Fruit fly (Drosophila melanogaster) whole organism, embryonic: ENCODE data around the gene Rrp45.

Experiments
- Adf1 ChIP-seq: fragments of 200-800 bp; sonication (Bioruptor generic); IDR thresholded peaks from 2 replicates; pipeline ENCODE4 v1.3.6; 2022; ENCODE audit warnings: missing biosample characterization, missing genetic modification characterization
- Atf6 ChIP-seq: fragments of 200-800 bp; sonication (Bioruptor generic); IDR thresholded peaks from 2 replicates; pipeline ENCODE4 v1.3.6; 2022; ENCODE audit warnings: missing biosample characterization, missing genetic modification characterization
- B-H2 ChIP-seq: fragments of 200-800 bp; sonication (Bioruptor generic); optimal IDR thresholded peaks from 2 replicates; lab custom pipeline; 2018; ENCODE audit warnings: missing biosample characterization, mild to moderate bottlenecking, missing genetic modification characterization
- CG11560 ChIP-seq: fragments of 200-800 bp; sonication (Bioruptor generic); IDR thresholded peaks from 3 replicates; pipeline ENCODE4 v1.3.6; 2022; ENCODE audit warnings: missing biosample characterization, missing genetic modification characterization
- CG12071 ChIP-seq: fragments of 200-800 bp; sonication (Bioruptor generic); optimal IDR thresholded peaks from 3 replicates; lab custom pipeline; 2018; ENCODE audit warnings: missing biosample characterization, mild to moderate bottlenecking, missing genetic modification characterization
- CG12769 ChIP-seq: fragments of 200-800 bp; sonication (Bioruptor generic); optimal IDR thresholded peaks from 2 replicates; lab custom pipeline; 2019; ENCODE audit warnings: missing biosample characterization, mild to moderate bottlenecking, missing genetic modification characterization, moderate library complexity
- CG13287 ChIP-seq: fragments of 200-800 bp; sonication (Bioruptor generic); IDR thresholded peaks from 2 replicates; pipeline ENCODE4 v1.3.6; 2022; ENCODE audit warnings: missing biosample characterization, missing genetic modification characterization; ENCODE audit not compliant: partially characterized antibody
- CG2889 ChIP-seq: fragments of 200-800 bp; sonication (Bioruptor generic); IDR thresholded peaks from 3 replicates; pipeline ENCODE4 v1.3.6; 2022; ENCODE audit warnings: missing biosample characterization, missing genetic modification characterization
- CG31441 ChIP-seq: fragments of 200-800 bp; sonication (Bioruptor generic); IDR thresholded peaks from 2 replicates; pipeline ENCODE4 v1.3.6; 2022; ENCODE audit warnings: missing biosample characterization, missing genetic modification characterization
- CG32772 ChIP-seq: fragments of 200-800 bp; sonication (Bioruptor generic); IDR thresholded peaks from 2 replicates; pipeline ENCODE4 v1.3.6; 2022; ENCODE audit warnings: missing biosample characterization, missing genetic modification characterization
- CG3995 ChIP-seq: fragments of 200-800 bp; sonication (Bioruptor generic); optimal IDR thresholded peaks from 3 replicates; lab custom pipeline; 2016; ENCODE audit warnings: missing biosample characterization, missing genetic modification characterization
- CG6254 ChIP-seq: fragments of 200-800 bp; sonication (Bioruptor generic); optimal IDR thresholded peaks from 3 replicates; lab custom pipeline; 2017; ENCODE audit warnings: mild to moderate bottlenecking, missing biosample characterization, missing genetic modification reagents, missing genetic modification characterization
- CG6689 ChIP-seq: fragments of 200-800 bp; sonication (Bioruptor generic); IDR thresholded peaks from 2 replicates; pipeline ENCODE4 v1.3.6; 2022; ENCODE audit warnings: missing biosample characterization, missing genetic modification characterization
- CG7745 ChIP-seq: fragments of 200-800 bp; sonication (Bioruptor generic); optimal IDR thresholded peaks from 2 replicates; lab custom pipeline; 2018; ENCODE audit warnings: missing biosample characterization, mild to moderate bottlenecking, missing genetic modification characterization, moderate library complexity
- CG8290 ChIP-seq, 3 experiments: fragments of 200-800 bp; sonication (Bioruptor generic); optimal IDR thresholded peaks; 2 replicates each; lab custom pipeline; 2016 to 2019; ENCODE audit warnings: missing biosample characterization in 3 of 3, missing genetic modification characterization in 3 of 3, mild to moderate bottlenecking in 2 of 3, moderate library complexity in 1 of 3
- CG8765 ChIP-seq: fragments of 200-800 bp; sonication (Bioruptor generic); IDR thresholded peaks from 2 replicates; pipeline ENCODE4 v1.3.6; 2022; ENCODE audit warnings: missing biosample characterization, missing genetic modification characterization
- CG9437 ChIP-seq: fragments of 200-800 bp; sonication (Bioruptor generic); optimal IDR thresholded peaks from 2 replicates; lab custom pipeline; 2018; ENCODE audit warnings: missing biosample characterization, mild to moderate bottlenecking, missing genetic modification characterization
- CTCF ChIP-seq: fragments of 200-800 bp; sonication (Bioruptor generic); optimal IDR thresholded peaks from 2 replicates; lab custom pipeline; 2017; ENCODE audit warnings: missing biosample characterization, mild to moderate bottlenecking, missing genetic modification characterization, moderate library complexity
- Doc3 ChIP-seq: fragments of 200-800 bp; sonication (Bioruptor generic); IDR thresholded peaks from 3 replicates; pipeline ENCODE4 v1.3.6; 2022; ENCODE audit warnings: missing biosample characterization, missing genetic modification characterization; ENCODE audit not compliant: partially characterized antibody
- ERR ChIP-seq: fragments of 200-800 bp; sonication (Bioruptor generic); optimal IDR thresholded peaks from 2 replicates; lab custom pipeline; 2016; ENCODE audit warnings: missing biosample characterization, missing genetic modification characterization
- HLH4C ChIP-seq: fragments of 200-800 bp; sonication (Bioruptor generic); IDR thresholded peaks from 3 replicates; pipeline ENCODE4 v1.3.6; 2022; ENCODE audit warnings: missing biosample characterization, missing genetic modification characterization; ENCODE audit not compliant: partially characterized antibody
- Hand ChIP-seq: fragments of 200-800 bp; sonication (Bioruptor generic); optimal IDR thresholded peaks from 2 replicates; lab custom pipeline; 2017; ENCODE audit warnings: mild to moderate bottlenecking, missing biosample characterization, missing genetic modification reagents, missing genetic modification characterization
- HmgD ChIP-seq: fragments of 200-800 bp; sonication (Bioruptor generic); optimal IDR thresholded peaks from 3 replicates; lab custom pipeline; 2016; ENCODE audit warnings: missing biosample characterization, missing genetic modification characterization
- Hmx ChIP-seq: fragments of 200-800 bp; sonication (Bioruptor generic); optimal IDR thresholded peaks from 2 replicates; lab custom pipeline; 2016; ENCODE audit warnings: missing biosample characterization, missing genetic modification characterization
- Hsf ChIP-seq: fragments of 200-800 bp; sonication (Bioruptor generic); optimal IDR thresholded peaks from 3 replicates; lab custom pipeline; 2016; ENCODE audit warnings: missing biosample characterization, missing genetic modification characterization
- Lhr ChIP-seq: fragments of 200-800 bp; sonication (Bioruptor generic); optimal IDR thresholded peaks from 3 replicates; lab custom pipeline; 2017; ENCODE audit warnings: mild to moderate bottlenecking, missing biosample characterization, missing genetic modification reagents, missing genetic modification characterization
- Ravus ChIP-seq: fragments of 200-800 bp; sonication (Bioruptor generic); IDR thresholded peaks from 2 replicates; pipeline ENCODE4 v1.3.6; 2022; ENCODE audit warnings: missing biosample characterization, missing genetic modification characterization
- Spps ChIP-seq: fragments of 200-800 bp; sonication (Bioruptor generic); optimal IDR thresholded peaks from 2 replicates; lab custom pipeline; 2018; ENCODE audit warnings: missing biosample characterization, mild to moderate bottlenecking, missing genetic modification characterization
- Ssrp ChIP-seq: fragments of 200-800 bp; sonication (Bioruptor generic); optimal IDR thresholded peaks from 2 replicates; lab custom pipeline; 2018; ENCODE audit warnings: missing biosample characterization, mild to moderate bottlenecking, missing genetic modification characterization, moderate library complexity
- Tbp ChIP-seq: fragments of >200 bp; optimal IDR thresholded peaks from 2 replicates; lab custom pipeline; 2018; ENCODE audit warnings: missing biosample characterization, missing genetic modification characterization
- ac ChIP-seq: fragments of 200-800 bp; sonication (Bioruptor generic); optimal IDR thresholded peaks from 3 replicates; lab custom pipeline; 2017; ENCODE audit warnings: missing biosample characterization, mild to moderate bottlenecking, missing genetic modification characterization
- ase ChIP-seq: fragments of 200-800 bp; sonication (Bioruptor generic); IDR thresholded peaks from 3 replicates; pipeline ENCODE4 v1.3.6; 2022; ENCODE audit warnings: missing biosample characterization, missing genetic modification characterization
- az2 ChIP-seq: fragments of 200-800 bp; sonication (Bioruptor generic); optimal IDR thresholded peaks from 3 replicates; lab custom pipeline; 2016; ENCODE audit warnings: missing biosample characterization, missing genetic modification characterization
- bowl ChIP-seq: fragments of 200-800 bp; sonication (Bioruptor generic); IDR thresholded peaks from 2 replicates; pipeline ENCODE4 v1.3.6; 2022; ENCODE audit warnings: missing biosample characterization, missing genetic modification characterization
- fd102C ChIP-seq: fragments of 200-800 bp; sonication (Bioruptor generic); optimal IDR thresholded peaks from 2 replicates; lab custom pipeline; 2018; ENCODE audit warnings: missing biosample characterization, mild to moderate bottlenecking, missing genetic modification characterization, moderate library complexity
- gce ChIP-seq: fragments of 200-800 bp; sonication (Bioruptor generic); IDR thresholded peaks from 3 replicates; pipeline ENCODE4 v1.3.6; 2022; ENCODE audit warnings: missing biosample characterization, missing genetic modification characterization
- gsb ChIP-seq: fragments of 200-800 bp; sonication (Bioruptor generic); IDR thresholded peaks from 2 replicates; pipeline ENCODE4 v1.3.6; 2022; ENCODE audit warnings: missing biosample characterization, missing genetic modification characterization
- gsb-n ChIP-seq: fragments of 200-800 bp; sonication (Bioruptor generic); optimal IDR thresholded peaks from 3 replicates; lab custom pipeline; 2018; ENCODE audit warnings: missing biosample characterization, mild to moderate bottlenecking, missing genetic modification characterization
- ind ChIP-seq: fragments of 200-800 bp; sonication (Bioruptor generic); optimal IDR thresholded peaks from 3 replicates; lab custom pipeline; 2016; ENCODE audit warnings: missing biosample characterization, missing genetic modification characterization
- lov ChIP-seq, 2 experiments: fragments of 200-800 bp in 1 of 2; fragments of >200 bp in 1 of 2; sonication (Bioruptor generic) in 1 of 2; IDR thresholded peaks in 1 of 2; optimal IDR thresholded peaks in 1 of 2; 2 replicates in 1 of 2; 3 replicates in 1 of 2; pipeline versions ENCODE4 v1.3.6 to Lab custom; 2017 to 2022; ENCODE audit warnings: missing biosample characterization in 1 of 2, missing genetic modification characterization in 1 of 2
- p53 ChIP-seq: fragments of 200-800 bp; sonication (Bioruptor generic); optimal IDR thresholded peaks from 2 replicates; lab custom pipeline; 2016; ENCODE audit warnings: missing biosample characterization, missing genetic modification characterization
- sd ChIP-seq: fragments of 200-800 bp; sonication (Bioruptor generic); optimal IDR thresholded peaks from 3 replicates; lab custom pipeline; 2018; ENCODE audit warnings: missing biosample characterization, mild to moderate bottlenecking, missing genetic modification characterization, moderate library complexity
- sens-2 ChIP-seq: fragments of 200-800 bp; sonication (Bioruptor generic); IDR thresholded peaks from 2 replicates; pipeline ENCODE4 v1.3.6; 2022; ENCODE audit warnings: missing biosample characterization, missing genetic modification characterization
- seq ChIP-seq: fragments of 200-800 bp; sonication (Bioruptor generic); IDR thresholded peaks from 2 replicates; pipeline ENCODE4 v1.3.6; 2022; ENCODE audit warnings: missing biosample characterization, missing genetic modification characterization
- slou ChIP-seq: fragments of 200-800 bp; sonication (Bioruptor generic); optimal IDR thresholded peaks from 3 replicates; lab custom pipeline; 2016; ENCODE audit warnings: missing biosample characterization, missing genetic modification characterization
- stc ChIP-seq: fragments of 200-800 bp; sonication (Bioruptor generic); IDR thresholded peaks from 2 replicates; pipeline ENCODE4 v1.3.6; 2022; ENCODE audit warnings: missing biosample characterization, missing genetic modification characterization
- tin ChIP-seq: fragments of 200-800 bp; sonication (Bioruptor generic); optimal IDR thresholded peaks from 3 replicates; lab custom pipeline; 2016; ENCODE audit warnings: missing biosample characterization, missing genetic modification characterization
- ttk ChIP-seq: fragments of 200-800 bp; sonication (Bioruptor generic); IDR thresholded peaks from 2 replicates; pipeline ENCODE4 v2.1.2; 2022; ENCODE audit warnings: missing biosample characterization, missing genetic modification characterization
- zf30C ChIP-seq: fragments of 200-800 bp; sonication (Bioruptor generic); optimal IDR thresholded peaks from 3 replicates; lab custom pipeline; 2018; ENCODE audit warnings: missing biosample characterization, mild to moderate bottlenecking, missing genetic modification characterization

Rrp45 gene

DNA sequence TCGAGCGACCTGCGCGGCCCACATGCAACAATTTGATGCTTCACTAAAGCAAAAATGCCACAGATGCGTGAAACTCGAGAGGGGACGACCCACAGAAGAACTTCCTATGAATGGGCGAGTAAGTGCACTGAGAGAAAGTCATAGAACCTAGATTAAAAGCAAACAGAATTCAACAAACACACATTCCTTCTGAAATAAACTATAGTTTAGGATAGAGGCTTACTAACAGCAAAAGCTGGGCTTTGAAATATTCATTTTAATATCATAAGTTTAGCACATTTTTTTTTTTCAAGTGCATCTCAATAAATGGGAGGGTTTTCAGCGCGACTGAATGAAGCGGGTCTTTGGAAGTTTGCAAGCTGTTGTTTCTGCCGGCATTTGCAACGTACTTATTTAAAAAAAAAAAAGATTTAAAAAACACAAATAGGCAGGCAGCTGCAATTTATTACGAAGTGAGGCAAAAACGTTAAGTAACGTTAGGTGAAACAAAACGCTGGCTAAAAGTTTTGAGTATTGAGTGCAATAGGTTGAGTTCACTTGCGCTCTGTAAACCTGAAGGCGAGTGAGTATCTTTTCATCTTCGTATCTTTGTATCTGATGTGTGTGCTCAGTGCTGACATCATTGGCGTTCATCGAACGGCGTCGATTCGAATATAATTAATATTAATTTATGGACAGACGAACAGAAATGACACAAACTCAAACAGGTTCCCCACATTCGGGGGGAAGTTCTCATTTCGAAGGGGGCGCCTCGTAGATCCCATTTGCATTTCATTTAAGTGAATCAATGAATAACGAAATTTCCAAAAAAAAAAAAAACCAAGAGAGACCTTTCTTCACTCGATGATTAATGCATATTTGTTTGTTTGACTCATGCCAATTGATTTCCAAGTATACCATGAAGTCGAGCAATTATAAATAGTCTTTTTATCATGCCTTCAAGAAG is 17.9 kb downstream of the Rrp45 start (continued):
- TF ChIP-seq az2 (peak; percentile 55), Adf1 (no peak), CG6254 (GFP tag; lab: Kevin White, UChicago) (peak; percentile 61), CG31441 (peak; percentile 58), CG6689 (peak; percentile 64), gsb-n (peak; percentile 12), Ssrp (tag; lab: Kevin White, UChicago) (peak; percentile 24), CG12769 (no peak), CG9437 (GFP tag; lab: Kevin White, UChicago) (peak; percentile 5), zf30C (GFP tag; lab: Kevin White, UChicago) (peak; percentile 41), Spps (tag; lab: Kevin White, UChicago) (peak; percentile 66), bowl (GFP tag; lab: Robert Waterston, UW) (0 out of 2 replicates have a peak, but pooled peaks have one; percentile 42), CG2889 (GFP tag; lab: Robert Waterston, UW) (no peak), lov (optimal IDR thresholded peaks at IDR 0.05; lab: Kevin White, UChicago) (no peak), lov (GFP tag; IDR thresholded peaks at IDR 0.05; lab: Robert Waterston, UW) (peak; percentile 81), stc (GFP tag; lab: Robert Waterston, UW) (peak; percentile 73), Hand (no peak), Hsf (GFP tag; lab: Kevin White, UChicago) (peak; percentile 33), sd (no peak), tin (peak; percentile 69), ttk (peak; percentile 72), CG7745 (tag; lab: Kevin White, UChicago) (no peak), p53 (GFP tag; lab: Kevin White, UChicago) (no peak), B-H2 (GFP tag; lab: Kevin White, UChicago) (no peak), fd102C (peak; percentile 12), Tbp (GFP tag; lab: Kevin White, UChicago) (no peak), ase (GFP tag; lab: Robert Waterston, UW) (peak; percentile 46; the same call in 1 of the 3 replicates), seq (no peak), ac (peak; percentile 5), CG3995 (GFP tag; lab: Kevin White, UChicago) (no peak), CG8290 (GFP tag; optimal IDR thresholded peaks at IDR 0.05; lab: Kevin White, UChicago) (peak; percentile 46), CG8290 (tag; optimal IDR thresholded peaks at IDR 0.05; lab: Kevin White, UChicago) (no peak), Lhr (no peak), Hmx (GFP tag; lab: Kevin White, UChicago) (no peak), gsb (GFP tag; lab: Robert Waterston, UW) (no peak), ind (peak; percentile 52), CG11560 (tag; lab: Robert Waterston, UW) (no peak), CG13287 (GFP tag; lab: Robert Waterston, UW) (no peak), slou (GFP tag; lab: Kevin White, UChicago) (no peak), sens-2 (peak; percentile 65; the same call in 1 of the 2 replicates), CTCF (no peak), HLH4C (no peak), Ravus (GFP tag; lab: Robert Waterston, UW) (no peak), HmgD (GFP tag; lab: Kevin White, UChicago) (no peak), ERR (peak; percentile 15), CG8765 (GFP tag; lab: Robert Waterston, UW) (peak; percentile 82), Doc3 (no peak), gce (GFP tag; lab: Robert Waterston, UW) (peak; percentile 78), CG32772 (GFP tag; lab: Robert Waterston, UW) (peak; percentile 64; the same call in 1 of the 2 replicates), Atf6 (no peak), CG12071 (GFP tag; lab: Kevin White, UChicago) (peak; percentile 7)
